Worm (Caenorhabditis elegans) whole organism, L4 larva: ENCODE data around the gene clc-21.

Source experiments
- ama-1 ChIP-seq: fragments of 150-350 bp; optimal IDR thresholded peaks from 2 replicates; lab custom pipeline; 2014; ENCODE audit warnings: inconsistent platforms, mixed read lengths
- ceh-28 ChIP-seq: fragments of 150-350 bp; optimal IDR thresholded peaks from 2 replicates; lab custom pipeline; 2014; ENCODE audit warnings: missing biosample characterization, missing genetic modification reagents, missing genetic modification characterization
- ceh-82 ChIP-seq: sonication (generic microtip); optimal IDR thresholded peaks from 2 replicates; lab custom pipeline; 2017; ENCODE audit warnings: missing biosample characterization, missing genetic modification characterization
- duxl-1 ChIP-seq: sonication (generic microtip); optimal IDR thresholded peaks from 2 replicates; lab custom pipeline; 2016; ENCODE audit warnings: mild to moderate bottlenecking, missing genetic modification characterization, moderate library complexity, missing compliant biosample characterization; ENCODE audit not compliant: poor library complexity
- egl-27 ChIP-seq: sonication (generic microtip); optimal IDR thresholded peaks from 3 replicates; lab custom pipeline; 2017; ENCODE audit warnings: missing biosample characterization, missing genetic modification reagents, missing genetic modification characterization
- lir-3 ChIP-seq: sonication (generic microtip); optimal IDR thresholded peaks from 2 replicates; lab custom pipeline; 2016; ENCODE audit warnings: mild to moderate bottlenecking, missing genetic modification characterization, missing compliant biosample characterization
- lsy-2 ChIP-seq, 2 experiments: fragments of 150-350 bp in 1 of 2; sonication (generic microtip) in 1 of 2; optimal IDR thresholded peaks; 2 replicates each; lab custom pipeline; 2014 to 2017; ENCODE audit warnings: missing biosample characterization in 2 of 2, missing genetic modification characterization in 2 of 2
- mep-1 ChIP-seq: fragments of 150-350 bp; sonication (generic microtip); optimal IDR thresholded peaks from 3 replicates; lab custom pipeline; 2014; ENCODE audit warnings: missing biosample characterization, missing genetic modification characterization
- mxl-3 ChIP-seq: fragments of 200-800 bp; sonication (Bioruptor generic); optimal IDR thresholded peaks from 2 replicates; lab custom pipeline; 2018; ENCODE audit warnings: mild to moderate bottlenecking, missing genetic modification characterization, missing compliant biosample characterization
- nhr-11 ChIP-seq: fragments of 150-350 bp; optimal IDR thresholded peaks from 2 replicates; lab custom pipeline; 2014; ENCODE audit warnings: missing biosample characterization, missing genetic modification characterization
- nhr-77 ChIP-seq: fragments of 150-350 bp; optimal IDR thresholded peaks from 2 replicates; lab custom pipeline; 2014; ENCODE audit warnings: missing biosample characterization, missing genetic modification characterization
- unc-39 ChIP-seq: sonication (generic microtip); optimal IDR thresholded peaks from 2 replicates; lab custom pipeline; 2017; ENCODE audit warnings: missing biosample characterization, missing genetic modification characterization
- unc-62 ChIP-seq, 3 experiments: fragments of 150-350 bp in 1 of 3; sonication (generic microtip); optimal IDR thresholded peaks in 2 of 3; peaks in 1 of 3; 1 replicate in 1 of 3; 2 replicates in 2 of 3; lab custom pipeline; 2014 to 2017; ENCODE audit warnings: missing biosample characterization in 3 of 3, missing genetic modification characterization in 3 of 3, missing genetic modification reagents in 3 of 3, missing genotype in 1 of 3
- zag-1 ChIP-seq: fragments of 150-350 bp; optimal IDR thresholded peaks from 2 replicates; lab custom pipeline; 2014; ENCODE audit warnings: missing biosample characterization, missing genetic modification characterization

ce11 chrV:17377140-17377539 lies 39.8 kb upstream of the clc-21 start, which contains the start of gene fbxb-7:
- no peak for TF ChIP-seq ceh-28 (tag; lab: Kevin White, UChicago)
- TF ChIP-seq egl-27 = no peak
- TF ChIP-seq nhr-77 (tag; lab: Kevin White, UChicago) = no peak
- no peak for TF ChIP-seq zag-1
- TF ChIP-seq unc-62 (GFP tag; optimal IDR thresholded peaks at IDR 0.05 in 1 of 2; lab: Kevin White, UChicago) = no peak
- TF ChIP-seq unc-62 (tag; optimal IDR thresholded peaks at IDR 0.05; lab: Kevin White, UChicago) = no peak
- TF ChIP-seq unc-39 = no peak
- no peak for TF ChIP-seq ceh-82 (tag; lab: Kevin White, UChicago)
- no peak for TF ChIP-seq lir-3
- no peak for TF ChIP-seq ama-1 (lab: Kevin White, UChicago)
- no peak for TF ChIP-seq mxl-3 (GFP tag; lab: Kevin White, UChicago)
- TF ChIP-seq lsy-2 (tag; optimal IDR thresholded peaks at IDR 0.05; lab: Kevin White, UChicago) = no peak
- no peak for TF ChIP-seq mep-1 (tag; lab: Kevin White, UChicago)
- TF ChIP-seq duxl-1 (tag; lab: Kevin White, UChicago) = no peak
- TF ChIP-seq nhr-11 (tag; lab: Kevin White, UChicago) = no peak
